Worm (Caenorhabditis elegans) whole organism, L3 larva: ENCODE data around the gene Y62H9A.4.

Source experiments
- R02D3.7 ChIP-seq: fragments of 150-350 bp; optimal IDR thresholded peaks from 2 replicates; lab custom pipeline; 2014; ENCODE audit warnings: missing biosample characterization, missing genetic modification characterization
- ama-1 ChIP-seq: fragments of 150-350 bp; optimal IDR thresholded peaks from 2 replicates; lab custom pipeline; 2018
- daf-12 ChIP-seq: fragments of 150-350 bp; optimal IDR thresholded peaks from 2 replicates; lab custom pipeline; 2014; ENCODE audit warnings: missing biosample characterization, missing genetic modification reagents, missing genetic modification characterization
- egl-27 ChIP-seq: sonication (generic microtip); optimal IDR thresholded peaks from 4 replicates; lab custom pipeline; 2017; ENCODE audit warnings: missing biosample characterization, missing genetic modification reagents, missing genetic modification characterization
- elt-1 ChIP-seq: fragments of 150-350 bp; optimal IDR thresholded peaks from 2 replicates; lab custom pipeline; 2014; ENCODE audit warnings: missing biosample characterization, missing genetic modification characterization
- eor-1 ChIP-seq, 2 experiments: fragments of 150-350 bp; optimal IDR thresholded peaks; 2 replicates each; lab custom pipeline; 2014 to 2018; ENCODE audit warnings: missing biosample characterization in 2 of 2, missing genetic modification characterization in 2 of 2
- fos-1 ChIP-seq: fragments of 150-350 bp; optimal IDR thresholded peaks from 2 replicates; lab custom pipeline; 2014; ENCODE audit warnings: missing biosample characterization, missing genetic modification characterization
- nhr-11 ChIP-seq: fragments of 150-350 bp; optimal IDR thresholded peaks from 2 replicates; lab custom pipeline; 2014; ENCODE audit warnings: missing biosample characterization, missing genetic modification characterization
- nhr-67 ChIP-seq: fragments of 150-350 bp; optimal IDR thresholded peaks from 2 replicates; lab custom pipeline; 2014; ENCODE audit warnings: missing biosample characterization, missing genetic modification characterization
- pha-4 ChIP-seq: fragments of 150-350 bp; optimal IDR thresholded peaks from 2 replicates; lab custom pipeline; 2014; ENCODE audit warnings: missing biosample characterization, missing genetic modification reagents, missing genetic modification characterization
- pqm-1 ChIP-seq: fragments of 150-350 bp; optimal IDR thresholded peaks from 2 replicates; lab custom pipeline; 2017; ENCODE audit warnings: missing biosample characterization, missing genetic modification characterization, inconsistent platforms
- snpc-4 ChIP-seq: fragments of 150-350 bp; optimal IDR thresholded peaks from 2 replicates; lab custom pipeline; 2014; ENCODE audit warnings: missing biosample characterization, missing genetic modification characterization
- unc-62 ChIP-seq: fragments of 150-350 bp; sonication (generic microtip); optimal IDR thresholded peaks from 4 replicates; lab custom pipeline; 2014; ENCODE audit warnings: missing biosample characterization, missing genetic modification reagents, missing genetic modification characterization
- ztf-11 ChIP-seq: fragments of 150-350 bp; optimal IDR thresholded peaks from 2 replicates; lab custom pipeline; 2014; ENCODE audit warnings: missing biosample characterization, missing genetic modification characterization

DNA sequence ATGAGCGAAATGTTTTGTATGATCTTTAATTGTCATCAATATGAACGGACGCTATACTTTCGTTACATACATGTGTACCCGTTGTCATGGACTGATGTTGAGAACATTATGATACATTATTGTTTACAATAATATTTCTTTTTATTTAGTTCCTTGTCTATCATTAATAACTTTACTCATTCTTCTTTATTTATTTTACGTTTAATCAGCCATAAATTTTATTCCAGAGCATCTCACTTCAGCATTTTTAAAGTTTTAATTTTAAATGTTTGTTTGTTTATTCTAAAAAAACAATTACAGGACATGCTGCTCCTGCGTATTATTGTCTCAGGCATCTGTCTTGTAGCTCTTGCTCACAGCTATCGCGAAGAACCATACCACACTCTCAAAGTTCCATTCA is 36.6 kb upstream of the Y62H9A.4 start, which contains the start of gene F54F7.2:
- TF ChIP-seq eor-1 (tag; optimal IDR thresholded peaks at IDR 0.05; lab: Kevin White, UChicago), result no peak
- TF ChIP-seq R02D3.7 (tag; lab: Kevin White, UChicago), result no peak
- TF ChIP-seq nhr-11 (tag; lab: Kevin White, UChicago), result no peak
- no peak for TF ChIP-seq ztf-11 (tag; lab: Kevin White, UChicago)
- TF ChIP-seq elt-1 (tag; lab: Kevin White, UChicago), result no peak
- TF ChIP-seq snpc-4, result no peak
- TF ChIP-seq pqm-1 (tag; lab: Kevin White, UChicago), result no peak
- no peak for TF ChIP-seq daf-12
- no peak for TF ChIP-seq pha-4 (tag; lab: Kevin White, UChicago)
- no peak for TF ChIP-seq fos-1 (tag; lab: Kevin White, UChicago)
- TF ChIP-seq unc-62 (GFP tag; lab: Kevin White, UChicago), result no peak
- no peak for TF ChIP-seq ama-1 (lab: Kevin White, UChicago)
- TF ChIP-seq egl-27 (tag; lab: Kevin White, UChicago), result no peak
- TF ChIP-seq nhr-67 (tag; lab: Kevin White, UChicago), result no peak
